Worm (Caenorhabditis elegans) whole organism, L4/young adult: ENCODE data around the gene srlf-4.

ENCODE experiments used
- W03F9.2 ChIP-seq: fragments of 150-350 bp; optimal IDR thresholded peaks from 2 replicates; lab custom pipeline; 2014; ENCODE audit warnings: missing biosample characterization, missing genetic modification characterization
- dao-5 ChIP-seq: sonication (generic microtip); optimal IDR thresholded peaks from 2 replicates; lab custom pipeline; 2016; ENCODE audit warnings: missing genotype, missing genetic modification characterization, moderate library complexity, missing compliant biosample characterization
- him-1 ChIP-seq: sonication (generic microtip); optimal IDR thresholded peaks from 2 replicates; lab custom pipeline; 2016; ENCODE audit warnings: missing genotype, missing genetic modification reagents, missing genetic modification characterization, missing compliant biosample characterization

- TF ChIP-seq W03F9.2 (no peak), him-1 (tag; lab: Kevin White, UChicago) (no peak), dao-5 (tag; lab: Kevin White, UChicago) (no peak)
These were observed 40.8 kb upstream of the srlf-4 start, which contains the start of gene dod-22 for ce11 chrIV:12965074-12965473.
